Fruit fly (Drosophila melanogaster) whole organism, pupa: ENCODE measurements around the gene CG4957.

ENCODE experiments used
- CG10348 ChIP-seq: fragments of 200-800 bp; sonication (Bioruptor generic); IDR thresholded peaks from 2 replicates; pipeline ENCODE4 v1.3.6; 2022; ENCODE audit warnings: missing biosample characterization, missing genetic modification characterization
- CG12605 ChIP-seq: fragments of 200-800 bp; sonication (Bioruptor generic); IDR thresholded peaks from 2 replicates; pipeline ENCODE4 v1.3.6; 2022; ENCODE audit warnings: missing biosample characterization, missing genetic modification characterization
- CG13204 ChIP-seq: fragments of 200-800 bp; sonication (Bioruptor generic); optimal IDR thresholded peaks from 2 replicates; lab custom pipeline; 2018; ENCODE audit warnings: missing biosample characterization, mild to moderate bottlenecking, missing genetic modification characterization, moderate library complexity
- CG14655 ChIP-seq: fragments of 200-800 bp; sonication (Bioruptor generic); optimal IDR thresholded peaks from 3 replicates; lab custom pipeline; 2017; ENCODE audit warnings: mild to moderate bottlenecking, missing biosample characterization, missing genetic modification reagents, missing genetic modification characterization
- CG15710 ChIP-seq: fragments of 200-800 bp; sonication (Bioruptor generic); optimal IDR thresholded peaks from 2 replicates; lab custom pipeline; 2018; ENCODE audit warnings: missing biosample characterization, mild to moderate bottlenecking, missing genetic modification characterization, moderate library complexity
- CG17806 ChIP-seq: fragments of 200-800 bp; sonication (Bioruptor generic); optimal IDR thresholded peaks from 2 replicates; lab custom pipeline; 2018; ENCODE audit warnings: missing biosample characterization, mild to moderate bottlenecking, missing genetic modification characterization, moderate library complexity
- CG32121 ChIP-seq: fragments of 200-800 bp; sonication (Bioruptor generic); IDR thresholded peaks from 2 replicates; pipeline ENCODE4 v1.3.6; 2022; ENCODE audit warnings: missing biosample characterization, missing genetic modification characterization
- CG34367 ChIP-seq: fragments of 200-800 bp; sonication (Bioruptor generic); optimal IDR thresholded peaks from 2 replicates; lab custom pipeline; 2018; ENCODE audit warnings: missing biosample characterization, mild to moderate bottlenecking, missing genetic modification characterization
- CG4496 ChIP-seq: fragments of 200-800 bp; sonication (Bioruptor generic); IDR thresholded peaks from 3 replicates; pipeline ENCODE4 v1.3.6; 2022; ENCODE audit warnings: missing biosample characterization, missing genetic modification characterization
- CG8159 ChIP-seq: fragments of 200-800 bp; sonication (Bioruptor generic); optimal IDR thresholded peaks from 3 replicates; lab custom pipeline; 2018; ENCODE audit warnings: missing biosample characterization, mild to moderate bottlenecking, missing genetic modification characterization, moderate library complexity
- CG8301 ChIP-seq: fragments of 200-800 bp; sonication (Bioruptor generic); optimal IDR thresholded peaks from 2 replicates; lab custom pipeline; 2018; ENCODE audit warnings: missing biosample characterization, mild to moderate bottlenecking, missing genetic modification characterization
- CG9948 ChIP-seq: fragments of 200-800 bp; sonication (Bioruptor generic); optimal IDR thresholded peaks from 2 replicates; lab custom pipeline; 2018; ENCODE audit warnings: missing biosample characterization, mild to moderate bottlenecking, missing genetic modification characterization, moderate library complexity
- D1 ChIP-seq: fragments of 200-800 bp; sonication (Bioruptor generic); optimal IDR thresholded peaks from 2 replicates; lab custom pipeline; 2018; ENCODE audit warnings: missing biosample characterization, mild to moderate bottlenecking, missing genetic modification characterization, moderate library complexity
- EcR ChIP-seq: fragments of 200-800 bp; sonication (Bioruptor generic); optimal IDR thresholded peaks from 3 replicates; lab custom pipeline; 2019; ENCODE audit warnings: missing biosample characterization, missing genetic modification characterization, mild to moderate bottlenecking, moderate library complexity, missing genetic modification reagents
- Ets98B ChIP-seq: fragments of 200-800 bp; sonication (Bioruptor generic); IDR thresholded peaks from 2 replicates; pipeline ENCODE4 v1.3.6; 2022; ENCODE audit warnings: missing biosample characterization, missing genetic modification characterization
- Pif1A ChIP-seq: fragments of 200-800 bp; sonication (Bioruptor generic); optimal IDR thresholded peaks from 3 replicates; lab custom pipeline; 2016; ENCODE audit warnings: missing biosample characterization, missing genetic modification characterization
- Pif1B ChIP-seq: fragments of 200-800 bp; sonication (Bioruptor generic); optimal IDR thresholded peaks from 3 replicates; lab custom pipeline; 2016; ENCODE audit warnings: missing biosample characterization, missing genetic modification characterization
- Snoo ChIP-seq: fragments of 200-800 bp; sonication (Bioruptor generic); optimal IDR thresholded peaks from 3 replicates; lab custom pipeline; 2017; ENCODE audit warnings: missing biosample characterization, mild to moderate bottlenecking, missing genetic modification characterization, inconsistent platforms
- fd96Ca ChIP-seq: fragments of 200-800 bp; sonication (Bioruptor generic); IDR thresholded peaks from 3 replicates; pipeline ENCODE4 v1.3.6; 2022; ENCODE audit warnings: missing biosample characterization, missing genetic modification characterization
- gl ChIP-seq: fragments of 200-800 bp; sonication (Bioruptor generic); optimal IDR thresholded peaks from 2 replicates; lab custom pipeline; 2018; ENCODE audit warnings: missing biosample characterization, mild to moderate bottlenecking, missing genetic modification characterization
- rn ChIP-seq: fragments of 200-800 bp; sonication (Bioruptor generic); IDR thresholded peaks from 2 replicates; pipeline ENCODE4 v1.3.6; 2022; ENCODE audit warnings: missing biosample characterization, missing genetic modification characterization

Gene CG4957

dm6 chr2L:10276846-10277245, 8.2 kb downstream of the CG4957 start:
- TF ChIP-seq CG15710 (tag; lab: Kevin White, UChicago) (no peak), rn (GFP tag; lab: Robert Waterston, UW) (peak; percentile 47; the same call in 1 of the 2 replicates), CG9948 (no peak), gl (tag; lab: Kevin White, UChicago) (peak; percentile 5), CG4496 (peak; percentile 74), Pif1B (GFP tag; lab: Kevin White, UChicago) (peak; percentile 46), Ets98B (GFP tag; lab: Robert Waterston, UW) (no peak; the same call in 1 of the 2 replicates), CG14655 (no peak), CG8301 (tag; lab: Kevin White, UChicago) (no peak), CG10348 (GFP tag; lab: Robert Waterston, UW) (no peak), EcR (GFP tag; lab: Kevin White, UChicago) (no peak), CG17806 (tag; lab: Kevin White, UChicago) (peak; percentile 32), CG13204 (GFP tag; lab: Kevin White, UChicago) (no peak), CG32121 (GFP tag; lab: Robert Waterston, UW) (peak; percentile 27), Pif1A (GFP tag; lab: Kevin White, UChicago) (peak; percentile 74), CG8159 (tag; lab: Kevin White, UChicago) (no peak), CG12605 (peak; percentile 19; the same call in 1 of the 2 replicates)

dm6 chr2L:10277362-10277761, 8.7 kb downstream of the CG4957 start:
- TF ChIP-seq D1 (tag; lab: Kevin White, UChicago) (no peak), CG9948 (no peak), CG14655 (no peak), CG4496 (no peak), CG17806 (tag; lab: Kevin White, UChicago) (no peak), rn (GFP tag; lab: Robert Waterston, UW) (no peak), Ets98B (GFP tag; lab: Robert Waterston, UW) (no peak), CG8159 (tag; lab: Kevin White, UChicago) (no peak), CG13204 (GFP tag; lab: Kevin White, UChicago) (no peak), Snoo (no peak)

dm6 chr2L:10278658-10279057, 10.0 kb downstream of the CG4957 start, which contains the start of gene Utx:
Gene Utx, minus strand, starts transcription at chr2L:10278811.
- TF ChIP-seq CG13204 (GFP tag; lab: Kevin White, UChicago) (no peak), CG8159 (tag; lab: Kevin White, UChicago) (no peak), Snoo (no peak)

dm6 chr2L:10280772-10281171, 12.1 kb downstream of the CG4957 start, which contains the start of gene CG34043:
Gene CG34043, minus strand, starts transcription at chr2L:10280872.
- no peak for TF ChIP-seq CG13204 (GFP tag; lab: Kevin White, UChicago)
- TF ChIP-seq fd96Ca (GFP tag; lab: Robert Waterston, UW): no peak
- TF ChIP-seq CG10348 (GFP tag; lab: Robert Waterston, UW): no peak
- no peak for TF ChIP-seq rn (GFP tag; lab: Robert Waterston, UW)
- TF ChIP-seq Snoo: no peak
- TF ChIP-seq CG8159 (tag; lab: Kevin White, UChicago): no peak
- no peak for TF ChIP-seq CG17806 (tag; lab: Kevin White, UChicago)
- TF ChIP-seq CG14655: no peak
- no peak for TF ChIP-seq CG8301 (tag; lab: Kevin White, UChicago)
- TF ChIP-seq CG32121 (GFP tag; lab: Robert Waterston, UW): no peak
- TF ChIP-seq CG12605: no peak

dm6 chr2L:10291276-10291675, 22.6 kb downstream of the CG4957 start:
- TF ChIP-seq CG10348 (GFP tag; lab: Robert Waterston, UW) (no peak), CG15710 (tag; lab: Kevin White, UChicago) (no peak), Pif1B (GFP tag; lab: Kevin White, UChicago) (no peak), CG32121 (GFP tag; lab: Robert Waterston, UW) (no peak), CG34367 (tag; lab: Kevin White, UChicago) (no peak), Ets98B (GFP tag; lab: Robert Waterston, UW) (no peak), rn (GFP tag; lab: Robert Waterston, UW) (no peak), CG9948 (no peak), CG14655 (no peak), CG12605 (no peak), fd96Ca (GFP tag; lab: Robert Waterston, UW) (no peak), EcR (GFP tag; lab: Kevin White, UChicago) (no peak), Pif1A (GFP tag; lab: Kevin White, UChicago) (no peak), CG13204 (GFP tag; lab: Kevin White, UChicago) (no peak), CG8301 (tag; lab: Kevin White, UChicago) (no peak), CG4496 (no peak), CG17806 (tag; lab: Kevin White, UChicago) (no peak), CG8159 (tag; lab: Kevin White, UChicago) (no peak), D1 (tag; lab: Kevin White, UChicago) (no peak), gl (tag; lab: Kevin White, UChicago) (no peak)

dm6 chr2L:10292066-10292560, 23.4 kb downstream of the CG4957 start, which contains the start of gene Ufd4:
Gene Ufd4, minus strand, starts transcription at chr2L:10292365.
- no peak; the same call in 1 of the 2 replicates for TF ChIP-seq Ets98B (GFP tag; lab: Robert Waterston, UW)
- TF ChIP-seq EcR (GFP tag; lab: Kevin White, UChicago): no peak
- no peak for TF ChIP-seq CG12605
- TF ChIP-seq CG17806 (tag; lab: Kevin White, UChicago): peak; percentile 49
- TF ChIP-seq CG32121 (GFP tag; lab: Robert Waterston, UW): peak; percentile 66
- no peak for TF ChIP-seq CG9948
- no peak for TF ChIP-seq fd96Ca (GFP tag; lab: Robert Waterston, UW)
- no peak for TF ChIP-seq CG34367 (tag; lab: Kevin White, UChicago)
- peak; percentile 38 for TF ChIP-seq CG15710 (tag; lab: Kevin White, UChicago)
- no peak for TF ChIP-seq rn (GFP tag; lab: Robert Waterston, UW)
- no peak for TF ChIP-seq CG8301 (tag; lab: Kevin White, UChicago)
- TF ChIP-seq CG4496: no peak
- no peak for TF ChIP-seq D1 (tag; lab: Kevin White, UChicago)
- no peak for TF ChIP-seq CG10348 (GFP tag; lab: Robert Waterston, UW)
- no peak for TF ChIP-seq CG13204 (GFP tag; lab: Kevin White, UChicago)
- no peak for TF ChIP-seq Snoo
- TF ChIP-seq Pif1A (GFP tag; lab: Kevin White, UChicago): no peak
- no peak for TF ChIP-seq CG14655
- no peak for TF ChIP-seq CG8159 (tag; lab: Kevin White, UChicago)
- no peak for TF ChIP-seq Pif1B (GFP tag; lab: Kevin White, UChicago)
- no peak for TF ChIP-seq gl (tag; lab: Kevin White, UChicago)
